Worm (Caenorhabditis elegans) whole organism, late embryonic: Measurements from ENCODE around the gene glo-4.

Source experiments
- C38D4.7 ChIP-seq: fragments of 200-800 bp; sonication (Bioruptor generic); optimal IDR thresholded peaks from 2 replicates; lab custom pipeline; 2018; ENCODE audit warnings: mild to moderate bottlenecking, missing genetic modification characterization, moderate library complexity, missing compliant biosample characterization
- K02D7.2 ChIP-seq: sonication (generic microtip); optimal IDR thresholded peaks from 2 replicates; lab custom pipeline; 2017; ENCODE audit warnings: mild to moderate bottlenecking, missing genetic modification characterization, missing compliant biosample characterization
- T23F11.4 ChIP-seq: fragments of 200-800 bp; sonication (Bioruptor generic); optimal IDR thresholded peaks from 2 replicates; lab custom pipeline; 2018; ENCODE audit warnings: mild to moderate bottlenecking, missing genetic modification characterization, missing compliant biosample characterization
- ceh-22 ChIP-seq: sonication (generic microtip); optimal IDR thresholded peaks from 2 replicates; lab custom pipeline; 2017; ENCODE audit warnings: missing biosample characterization, missing genetic modification characterization
- ceh-24 ChIP-seq: sonication (generic microtip); optimal IDR thresholded peaks from 2 replicates; lab custom pipeline; 2016; ENCODE audit warnings: mild to moderate bottlenecking, missing genetic modification characterization, missing compliant biosample characterization
- ceh-31 ChIP-seq: sonication (generic microtip); optimal IDR thresholded peaks from 2 replicates; lab custom pipeline; 2016; ENCODE audit warnings: missing genetic modification characterization, missing compliant biosample characterization
- ceh-34 ChIP-seq: sonication (generic microtip); optimal IDR thresholded peaks from 2 replicates; lab custom pipeline; 2016; ENCODE audit warnings: mild to moderate bottlenecking, missing genetic modification characterization, missing compliant biosample characterization
- ceh-6 ChIP-seq: fragments of 200-800 bp; sonication (Bioruptor generic); optimal IDR thresholded peaks from 2 replicates; lab custom pipeline; 2018; ENCODE audit warnings: mild to moderate bottlenecking, missing genetic modification characterization, missing compliant biosample characterization
- ceh-9 ChIP-seq: sonication (generic microtip); optimal IDR thresholded peaks from 2 replicates; lab custom pipeline; 2016; ENCODE audit warnings: mild to moderate bottlenecking, missing genetic modification characterization, inconsistent platforms, missing compliant biosample characterization
- che-1 ChIP-seq: sonication (generic microtip); optimal IDR thresholded peaks from 2 replicates; lab custom pipeline; 2016; ENCODE audit warnings: mild to moderate bottlenecking, missing genetic modification characterization, missing compliant biosample characterization
- dmd-4 ChIP-seq: sonication (generic microtip); optimal IDR thresholded peaks from 2 replicates; lab custom pipeline; 2016; ENCODE audit warnings: borderline replicate concordance, missing genetic modification characterization, missing compliant biosample characterization
- dve-1 ChIP-seq: sonication (generic microtip); optimal IDR thresholded peaks from 2 replicates; lab custom pipeline; 2017; ENCODE audit warnings: antibody characterized with exemption, mild to moderate bottlenecking, missing genetic modification characterization, missing compliant biosample characterization
- elt-2 ChIP-seq: sonication (generic microtip); optimal IDR thresholded peaks from 2 replicates; lab custom pipeline; 2016; ENCODE audit warnings: missing genetic modification reagents, missing genetic modification characterization, missing compliant biosample characterization
- elt-4 ChIP-seq: sonication (generic microtip); optimal IDR thresholded peaks from 2 replicates; lab custom pipeline; 2016; ENCODE audit warnings: missing genetic modification characterization, missing compliant biosample characterization
- ets-4 ChIP-seq: sonication (generic microtip); optimal IDR thresholded peaks from 2 replicates; lab custom pipeline; 2016; ENCODE audit warnings: missing genetic modification characterization, missing compliant biosample characterization
- fax-1 ChIP-seq: sonication (generic microtip); optimal IDR thresholded peaks from 2 replicates; lab custom pipeline; 2016; ENCODE audit warnings: missing genotype, missing genetic modification characterization, missing compliant biosample characterization
- fkh-10 ChIP-seq: fragments of 150-350 bp; optimal IDR thresholded peaks from 2 replicates; lab custom pipeline; 2014; ENCODE audit warnings: missing biosample characterization, missing genetic modification reagents, missing genetic modification characterization
- fkh-6 ChIP-seq: sonication (generic microtip); optimal IDR thresholded peaks from 2 replicates; lab custom pipeline; 2016; ENCODE audit warnings: missing genetic modification characterization, missing compliant biosample characterization
- gmeb-2 ChIP-seq: sonication (generic microtip); optimal IDR thresholded peaks from 2 replicates; lab custom pipeline; 2016; ENCODE audit warnings: missing genetic modification characterization, inconsistent platforms, missing compliant biosample characterization
- hlh-13 ChIP-seq: fragments of 200-800 bp; sonication (Bioruptor generic); optimal IDR thresholded peaks from 2 replicates; lab custom pipeline; 2018; ENCODE audit warnings: mild to moderate bottlenecking, missing genetic modification characterization, missing compliant biosample characterization
- hlh-30 ChIP-seq: sonication (generic microtip); optimal IDR thresholded peaks from 2 replicates; lab custom pipeline; 2017; ENCODE audit warnings: antibody characterized with exemption, missing genetic modification characterization, missing compliant biosample characterization; ENCODE audit not compliant: insufficient read depth
- madf-2 ChIP-seq: sonication (generic microtip); optimal IDR thresholded peaks from 2 replicates; lab custom pipeline; 2017; ENCODE audit warnings: missing genetic modification characterization, missing compliant biosample characterization
- nhr-11 ChIP-seq: fragments of 150-350 bp; optimal IDR thresholded peaks from 2 replicates; lab custom pipeline; 2014; ENCODE audit warnings: missing biosample characterization, missing genetic modification characterization
- odd-2 ChIP-seq: sonication (generic microtip); optimal IDR thresholded peaks from 2 replicates; lab custom pipeline; 2017; ENCODE audit warnings: antibody characterized with exemption, mild to moderate bottlenecking, missing genetic modification characterization, missing compliant biosample characterization
- pat-9 ChIP-seq: fragments of 200-800 bp; sonication (Bioruptor generic); optimal IDR thresholded peaks from 2 replicates; lab custom pipeline; 2018; ENCODE audit warnings: mild to moderate bottlenecking, missing genetic modification characterization, moderate library complexity, missing compliant biosample characterization
- pha-2 ChIP-seq: sonication (generic microtip); optimal IDR thresholded peaks from 2 replicates; lab custom pipeline; 2017; ENCODE audit warnings: mild to moderate bottlenecking, missing genetic modification characterization, missing compliant biosample characterization
- pqm-1 ChIP-seq: sonication (generic microtip); optimal IDR thresholded peaks from 2 replicates; lab custom pipeline; 2016; ENCODE audit warnings: missing genetic modification characterization, missing compliant biosample characterization
- sdc-2 ChIP-seq: sonication (generic microtip); optimal IDR thresholded peaks from 2 replicates; lab custom pipeline; 2016; ENCODE audit warnings: missing genotype, missing genetic modification characterization, missing compliant biosample characterization
- sox-2 ChIP-seq: fragments of 200-800 bp; sonication (Bioruptor generic); IDR thresholded peaks from 2 replicates; pipeline ENCODE4 v1.3.6; 2022; ENCODE audit warnings: missing genetic modification reagents, missing genetic modification characterization, missing compliant biosample characterization
- sox-4 ChIP-seq: sonication (generic microtip); optimal IDR thresholded peaks from 2 replicates; lab custom pipeline; 2017; ENCODE audit warnings: mild to moderate bottlenecking, missing genetic modification characterization, inconsistent platforms, missing compliant biosample characterization
- syd-9 ChIP-seq: sonication (generic microtip); optimal IDR thresholded peaks from 2 replicates; lab custom pipeline; 2016; ENCODE audit warnings: mild to moderate bottlenecking, missing genetic modification characterization, moderate library complexity, missing compliant biosample characterization
- unc-3 ChIP-seq, 2 experiments: fragments of 200-800 bp in 1 of 2; sonication (Bioruptor generic) in 1 of 2; sonication (generic microtip) in 1 of 2; conservative IDR thresholded peaks in 1 of 2; optimal IDR thresholded peaks in 1 of 2; 2 replicates each; pipeline versions ENCODE4 v1.3.6 to Lab custom; 2016 to 2022; ENCODE audit warnings: missing compliant biosample characterization in 2 of 2, missing genetic modification characterization in 2 of 2, missing genetic modification reagents in 1 of 2
- unc-42 ChIP-seq: sonication (generic microtip); optimal IDR thresholded peaks from 2 replicates; lab custom pipeline; 2016; ENCODE audit warnings: missing genotype, missing genetic modification characterization, missing compliant biosample characterization
- unc-55 ChIP-seq: sonication (generic microtip); optimal IDR thresholded peaks from 2 replicates; lab custom pipeline; 2017; ENCODE audit warnings: missing biosample characterization, missing genetic modification reagents, missing genetic modification characterization
- zip-5 ChIP-seq: sonication (generic microtip); optimal IDR thresholded peaks from 2 replicates; lab custom pipeline; 2016; ENCODE audit warnings: missing genetic modification characterization, missing compliant biosample characterization
- ztf-16 ChIP-seq: sonication (generic microtip); optimal IDR thresholded peaks from 2 replicates; lab custom pipeline; 2017; ENCODE audit warnings: missing genetic modification characterization, missing compliant biosample characterization

The glo-4 gene

DNA sequence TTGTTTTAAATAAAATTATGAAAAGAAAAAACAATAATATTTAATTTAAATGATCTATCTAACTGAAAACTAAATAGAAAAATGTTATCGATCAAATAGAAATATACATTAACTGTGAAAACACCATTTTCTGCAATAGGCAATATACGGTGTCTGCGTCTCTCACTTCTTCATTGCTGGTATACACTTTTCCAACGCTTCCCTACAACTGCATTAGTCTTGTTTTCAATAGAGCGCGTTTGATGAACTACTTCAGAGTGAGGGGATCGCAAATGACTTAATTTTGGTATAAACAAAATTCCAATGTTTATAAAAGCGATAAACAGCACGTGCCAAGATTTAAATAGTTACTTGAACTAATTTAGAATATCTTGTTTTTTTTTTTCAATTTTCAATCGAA, 30.5 kb downstream of the glo-4 start (continued):
- TF ChIP-seq pqm-1 (no peak), syd-9 (no peak), sdc-2 (no peak), elt-4 (tag; lab: Kevin White, UChicago) (no peak), che-1 (tag; lab: Kevin White, UChicago) (no peak), ceh-34 (no peak), hlh-13 (GFP tag; lab: Kevin White, UChicago) (no peak), T23F11.4 (GFP tag; lab: Kevin White, UChicago) (no peak), sox-4 (tag; lab: Kevin White, UChicago) (no peak), hlh-30 (no peak), unc-55 (GFP tag; lab: Kevin White, UChicago) (peak; percentile 43), ceh-6 (no peak), pha-2 (tag; lab: Kevin White, UChicago) (no peak), ets-4 (tag; lab: Kevin White, UChicago) (no peak), fax-1 (no peak), C38D4.7 (no peak), ztf-16 (tag; lab: Kevin White, UChicago) (no peak)

DNA sequence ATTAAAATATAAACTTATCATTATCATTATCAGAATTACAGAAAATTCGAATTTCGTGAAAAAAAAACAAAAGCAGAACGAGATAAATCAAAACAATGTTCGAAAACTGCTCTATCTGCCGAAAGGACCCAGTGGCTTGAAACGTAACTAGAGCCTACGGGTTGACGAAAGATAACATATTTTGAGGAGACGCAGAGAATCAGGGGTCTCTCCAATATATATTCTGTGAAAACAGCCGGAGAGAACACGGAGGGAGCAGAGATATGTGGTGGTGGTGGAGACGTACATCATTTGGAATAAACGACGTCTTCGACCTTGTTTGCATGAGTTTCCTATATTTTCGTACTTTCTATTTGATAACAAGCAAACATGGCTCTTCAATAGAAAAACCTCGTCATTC, 34.1 kb downstream of the glo-4 start:
- TF ChIP-seq sox-2 (GFP tag; lab: Robert Waterston, UW) (no peak), unc-55 (GFP tag; lab: Kevin White, UChicago) (no peak), unc-42 (tag; lab: Kevin White, UChicago) (no peak), zip-5 (tag; lab: Kevin White, UChicago) (no peak), hlh-30 (no peak), syd-9 (no peak), unc-3 (GFP tag; conservative IDR thresholded peaks at IDR 0.05; lab: Robert Waterston, UW) (no peak), unc-3 (tag; optimal IDR thresholded peaks at IDR 0.05; lab: Kevin White, UChicago) (no peak), fkh-6 (tag; lab: Kevin White, UChicago) (no peak), gmeb-2 (tag; lab: Kevin White, UChicago) (no peak), dve-1 (tag; lab: Kevin White, UChicago) (no peak), K02D7.2 (no peak), fkh-10 (GFP tag; lab: Kevin White, UChicago) (no peak), nhr-11 (tag; lab: Kevin White, UChicago) (no peak), dmd-4 (tag; lab: Kevin White, UChicago) (no peak), ceh-9 (no peak), odd-2 (no peak)
- TF ChIP-seq, all 69 proteins: peak for 0

DNA sequence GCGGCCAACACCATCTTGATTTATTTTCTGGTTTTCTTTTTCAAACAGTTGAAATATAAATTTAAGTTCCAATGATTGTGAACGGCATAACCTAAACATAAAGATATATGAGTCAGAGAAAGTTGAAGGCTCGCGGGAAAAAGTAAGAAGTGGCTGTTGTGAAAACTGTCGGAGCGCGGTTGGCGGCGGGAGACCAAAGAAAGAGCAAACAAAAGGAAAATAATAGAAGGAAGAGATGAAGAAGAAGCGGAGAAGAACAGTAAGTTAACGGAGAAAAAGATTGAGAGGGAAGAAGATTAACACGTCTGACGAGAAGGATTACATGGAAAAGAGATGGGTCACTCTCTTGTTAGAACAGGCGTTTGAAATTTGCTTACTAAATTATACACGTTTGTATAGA, 35.6 kb downstream of the glo-4 start, which contains the start of gene inx-10:
Gene inx-10 (minus strand): TSS at position 101 of the 400 bp plus-strand sequence.
- TF ChIP-seq ets-4 (tag; lab: Kevin White, UChicago) = no peak
- no peak for TF ChIP-seq ceh-22 (tag; lab: Kevin White, UChicago)
- no peak for TF ChIP-seq zip-5 (tag; lab: Kevin White, UChicago)
- TF ChIP-seq madf-2 (tag; lab: Kevin White, UChicago) = no peak
- TF ChIP-seq, all 69 proteins: peak for 0

DNA sequence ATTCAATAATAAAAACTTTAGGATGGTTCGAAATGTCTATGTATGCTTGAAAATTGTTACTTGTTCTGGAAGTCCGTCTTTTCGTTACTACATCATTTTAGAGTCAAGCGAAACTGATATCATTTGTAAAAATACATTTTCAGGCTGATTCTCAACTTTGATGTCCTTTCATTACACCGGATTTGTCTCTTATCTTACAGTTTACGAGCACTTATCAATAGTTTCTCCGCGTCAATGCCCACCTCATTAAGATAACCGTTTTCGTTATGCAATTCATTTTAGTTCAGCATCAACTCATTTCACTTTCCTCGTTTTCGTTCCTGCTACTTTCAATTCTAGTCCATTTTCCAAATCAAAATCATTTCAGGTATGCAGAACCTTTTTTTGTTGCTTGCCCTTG, 40.3 kb downstream of the glo-4 start, which contains the start of gene asp-2:
Gene asp-2 (plus strand): TSS at position 368 of the 400 bp plus-strand sequence.
- no peak for TF ChIP-seq pat-9
- peak; percentile 69 for TF ChIP-seq elt-2 (tag; lab: Kevin White, UChicago)
- TF ChIP-seq ceh-31 = no peak
- TF ChIP-seq hlh-13 (GFP tag; lab: Kevin White, UChicago) = no peak
- no peak for TF ChIP-seq ceh-24 (tag; lab: Kevin White, UChicago)
- TF ChIP-seq hlh-30 = no peak
